Worm (Caenorhabditis elegans) whole organism, L4 larva: Measurements from ENCODE around the gene suex-2.
A peak's percentile ranks its signal among the peaks of the same experiment; 100 is the strongest.

Source experiments
- D1046.2 ChIP-seq: fragments of 200-800 bp; sonication (Bioruptor generic); IDR thresholded peaks from 2 replicates; pipeline ENCODE4 v1.3.6; 2022; ENCODE audit warnings: missing genetic modification characterization, missing compliant biosample characterization
- F44E2.7 ChIP-seq: fragments of 200-800 bp; sonication (Bioruptor generic); IDR thresholded peaks from 2 replicates; pipeline ENCODE4 v2.1.2; 2022; ENCODE audit warnings: missing genetic modification characterization, missing compliant biosample characterization
- F49E8.2 ChIP-seq: sonication (generic microtip); optimal IDR thresholded peaks from 2 replicates; lab custom pipeline; 2016; ENCODE audit warnings: missing compliant biosample characterization, mild to moderate bottlenecking, missing genetic modification characterization, borderline replicate concordance
- T26A8.4 ChIP-seq: fragments of 200-800 bp; sonication (Bioruptor generic); IDR thresholded peaks from 2 replicates; pipeline ENCODE4 v1.3.6; 2022; ENCODE audit warnings: missing genetic modification characterization, missing compliant biosample characterization
- Y48G9A.11 ChIP-seq: fragments of 200-800 bp; sonication (Bioruptor generic); IDR thresholded peaks from 2 replicates; pipeline ENCODE4 v1.3.6; 2022; ENCODE audit warnings: missing genetic modification reagents, missing genetic modification characterization, missing compliant biosample characterization
- Y5F2A.4 ChIP-seq: fragments of 200-800 bp; sonication (Bioruptor generic); optimal IDR thresholded peaks from 2 replicates; lab custom pipeline; 2018; ENCODE audit warnings: mild to moderate bottlenecking, missing genetic modification characterization, missing compliant biosample characterization
- Y75B8A.6 ChIP-seq: fragments of 200-800 bp; sonication (Bioruptor generic); IDR thresholded peaks from 2 replicates; pipeline ENCODE4 v1.3.6; 2022; ENCODE audit warnings: missing genetic modification reagents, missing genetic modification characterization, missing compliant biosample characterization
- aha-1 ChIP-seq: fragments of 150-350 bp; peaks from one replicate; lab custom pipeline; 2014; ENCODE audit warnings: missing biosample characterization, missing genetic modification characterization
- attf-4 ChIP-seq: sonication (generic microtip); optimal IDR thresholded peaks from 3 replicates; lab custom pipeline; 2017; ENCODE audit warnings: missing biosample characterization, missing genetic modification characterization
- ceh-20 ChIP-seq: fragments of 200-800 bp; sonication (Bioruptor generic); IDR thresholded peaks from 2 replicates; pipeline ENCODE4 v1.3.6; 2022; ENCODE audit warnings: missing genetic modification reagents, missing genetic modification characterization, missing compliant biosample characterization
- ceh-28 ChIP-seq: fragments of 150-350 bp; optimal IDR thresholded peaks from 2 replicates; lab custom pipeline; 2014; ENCODE audit warnings: missing biosample characterization, missing genetic modification reagents, missing genetic modification characterization
- ceh-32 ChIP-seq: sonication (generic microtip); optimal IDR thresholded peaks from 2 replicates; lab custom pipeline; 2016; ENCODE audit warnings: mild to moderate bottlenecking, missing genetic modification characterization, missing compliant biosample characterization; ENCODE audit not compliant: poor library complexity
- ceh-62 ChIP-seq: sonication (generic microtip); optimal IDR thresholded peaks from 2 replicates; lab custom pipeline; 2017; ENCODE audit warnings: missing biosample characterization, missing genetic modification characterization
- ceh-82 ChIP-seq: sonication (generic microtip); optimal IDR thresholded peaks from 2 replicates; lab custom pipeline; 2017; ENCODE audit warnings: missing biosample characterization, missing genetic modification characterization
- ces-1 ChIP-seq: fragments of 150-350 bp; sonication (generic microtip); optimal IDR thresholded peaks from 4 replicates; lab custom pipeline; 2014; ENCODE audit warnings: missing biosample characterization, missing genetic modification reagents, missing genetic modification characterization
- cey-2 ChIP-seq: sonication (generic microtip); optimal IDR thresholded peaks from 3 replicates; lab custom pipeline; 2017; ENCODE audit warnings: missing genetic modification characterization, mild to moderate bottlenecking, missing compliant biosample characterization, antibody characterized with exemption, borderline replicate concordance; ENCODE audit not compliant: insufficient read depth
- ctbp-1 ChIP-seq: fragments of 200-800 bp; sonication (Bioruptor generic); IDR thresholded peaks from 2 replicates; pipeline ENCODE4 v1.3.6; 2022; ENCODE audit warnings: missing genetic modification reagents, missing genetic modification characterization, missing compliant biosample characterization
- daf-16 ChIP-seq, 3 experiments: sonication (generic microtip); optimal IDR thresholded peaks; 2 replicates each; lab custom pipeline; 2016 to 2017; ENCODE audit warnings: missing genetic modification characterization in 3 of 3, missing genetic modification reagents in 3 of 3, mild to moderate bottlenecking in 2 of 3, missing compliant biosample characterization in 2 of 3, missing biosample characterization in 1 of 3, moderate library complexity in 1 of 3
- daf-19 ChIP-seq: fragments of 200-800 bp; sonication (Bioruptor generic); conservative IDR thresholded peaks from 2 replicates; pipeline ENCODE4 v1.3.6; 2022; ENCODE audit warnings: missing genetic modification characterization, missing compliant biosample characterization
- dmd-6 ChIP-seq: fragments of 200-800 bp; sonication (Bioruptor generic); IDR thresholded peaks from 2 replicates; pipeline ENCODE4 v1.3.6; 2022; ENCODE audit warnings: missing genetic modification reagents, missing genetic modification characterization, missing compliant biosample characterization
- dmd-9 ChIP-seq: fragments of 200-800 bp; sonication (Bioruptor generic); IDR thresholded peaks from 2 replicates; pipeline ENCODE4 v1.3.6; 2022; ENCODE audit warnings: missing genetic modification reagents, missing genetic modification characterization, missing compliant biosample characterization
- fkh-10 ChIP-seq: fragments of 150-350 bp; optimal IDR thresholded peaks from 2 replicates; lab custom pipeline; 2014; ENCODE audit warnings: missing biosample characterization, missing genetic modification reagents, missing genetic modification characterization
- fos-1 ChIP-seq: fragments of 150-350 bp; optimal IDR thresholded peaks from 2 replicates; lab custom pipeline; 2014; ENCODE audit warnings: missing biosample characterization, missing genetic modification characterization
- hlh-30 ChIP-seq: sonication (generic microtip); optimal IDR thresholded peaks from 2 replicates; lab custom pipeline; 2017; ENCODE audit warnings: antibody characterized with exemption, mild to moderate bottlenecking, missing genetic modification characterization, missing compliant biosample characterization; ENCODE audit not compliant: insufficient read depth
- lim-7 ChIP-seq: fragments of 200-800 bp; sonication (Bioruptor generic); IDR thresholded peaks from 2 replicates; pipeline ENCODE4 v1.3.6; 2022; ENCODE audit warnings: missing genetic modification characterization, missing compliant biosample characterization
- lin-13 ChIP-seq: fragments of 150-350 bp; optimal IDR thresholded peaks from 2 replicates; lab custom pipeline; 2014; ENCODE audit warnings: missing biosample characterization, missing genetic modification reagents, missing genetic modification characterization
- lin-39 ChIP-seq: fragments of 150-350 bp; optimal IDR thresholded peaks from 2 replicates; lab custom pipeline; 2014; ENCODE audit warnings: missing biosample characterization, missing genetic modification reagents, missing genetic modification characterization
- lir-3 ChIP-seq: sonication (generic microtip); optimal IDR thresholded peaks from 2 replicates; lab custom pipeline; 2016; ENCODE audit warnings: mild to moderate bottlenecking, missing genetic modification characterization, missing compliant biosample characterization
- lsy-2 ChIP-seq, 2 experiments: fragments of 150-350 bp in 1 of 2; sonication (generic microtip) in 1 of 2; optimal IDR thresholded peaks; 2 replicates each; lab custom pipeline; 2014 to 2017; ENCODE audit warnings: missing biosample characterization in 2 of 2, missing genetic modification characterization in 2 of 2
- mdl-1 ChIP-seq, 2 experiments: fragments of 150-350 bp in 1 of 2; sonication (generic microtip) in 1 of 2; optimal IDR thresholded peaks; 2 replicates each; lab custom pipeline; 2014 to 2017; ENCODE audit warnings: missing biosample characterization in 2 of 2, missing genetic modification characterization in 2 of 2
- mes-2 ChIP-seq: sonication (generic microtip); optimal IDR thresholded peaks from 2 replicates; lab custom pipeline; 2016; ENCODE audit warnings: missing genotype, mild to moderate bottlenecking, missing genetic modification characterization, missing compliant biosample characterization; ENCODE audit not compliant: poor library complexity, severe bottlenecking
- mxl-2 ChIP-seq: fragments of 200-800 bp; sonication (Bioruptor generic); conservative IDR thresholded peaks from 2 replicates; pipeline ENCODE4 v1.3.6; 2022; ENCODE audit warnings: missing genetic modification reagents, missing genetic modification characterization, missing compliant biosample characterization
- nhr-10 ChIP-seq: fragments of 150-350 bp; optimal IDR thresholded peaks from 2 replicates; lab custom pipeline; 2014; ENCODE audit warnings: missing biosample characterization, missing genetic modification characterization
- nhr-102 ChIP-seq: sonication (generic microtip); optimal IDR thresholded peaks from 2 replicates; lab custom pipeline; 2016; ENCODE audit warnings: mild to moderate bottlenecking, missing genetic modification characterization, moderate library complexity, missing compliant biosample characterization
- nhr-11 ChIP-seq: fragments of 150-350 bp; optimal IDR thresholded peaks from 2 replicates; lab custom pipeline; 2014; ENCODE audit warnings: missing biosample characterization, missing genetic modification characterization
- nhr-111 ChIP-seq: fragments of 200-800 bp; sonication (Bioruptor generic); optimal IDR thresholded peaks from 2 replicates; lab custom pipeline; 2018; ENCODE audit warnings: mild to moderate bottlenecking, missing genetic modification characterization, missing compliant biosample characterization
- nhr-237 ChIP-seq: sonication (generic microtip); optimal IDR thresholded peaks from 2 replicates; lab custom pipeline; 2017; ENCODE audit warnings: missing biosample characterization, missing genetic modification characterization
- nhr-28 ChIP-seq: fragments of 150-350 bp; optimal IDR thresholded peaks from 2 replicates; lab custom pipeline; 2014; ENCODE audit warnings: missing biosample characterization, missing genetic modification characterization
- nhr-41 ChIP-seq: fragments of 200-800 bp; sonication (Bioruptor generic); IDR thresholded peaks from 2 replicates; pipeline ENCODE4 v1.3.6; 2022; ENCODE audit warnings: missing genetic modification reagents, missing genetic modification characterization, missing compliant biosample characterization
- nhr-48 ChIP-seq: sonication (generic microtip); optimal IDR thresholded peaks from 2 replicates; lab custom pipeline; 2016; ENCODE audit warnings: mild to moderate bottlenecking, missing genetic modification characterization, missing compliant biosample characterization
- nhr-77 ChIP-seq: fragments of 150-350 bp; optimal IDR thresholded peaks from 2 replicates; lab custom pipeline; 2014; ENCODE audit warnings: missing biosample characterization, missing genetic modification characterization
- php-3 ChIP-seq: fragments of 200-800 bp; sonication (Bioruptor generic); IDR thresholded peaks from 2 replicates; pipeline ENCODE4 v1.3.6; 2022; ENCODE audit warnings: missing genetic modification reagents, missing genetic modification characterization, missing compliant biosample characterization
- pqm-1 ChIP-seq: sonication (generic microtip); optimal IDR thresholded peaks from 2 replicates; lab custom pipeline; 2017; ENCODE audit warnings: missing biosample characterization, missing genetic modification characterization
- snpc-4 ChIP-seq: fragments of 150-350 bp; optimal IDR thresholded peaks from 2 replicates; lab custom pipeline; 2014; ENCODE audit warnings: missing biosample characterization, missing genetic modification characterization
- spr-3 ChIP-seq: fragments of 200-800 bp; sonication (Bioruptor generic); optimal IDR thresholded peaks from 2 replicates; lab custom pipeline; 2018; ENCODE audit warnings: mild to moderate bottlenecking, missing genetic modification characterization, missing compliant biosample characterization
- unc-130 ChIP-seq: sonication (generic microtip); optimal IDR thresholded peaks from 2 replicates; lab custom pipeline; 2016; ENCODE audit warnings: missing genetic modification reagents, missing genetic modification characterization, missing compliant biosample characterization
- unc-39 ChIP-seq: sonication (generic microtip); optimal IDR thresholded peaks from 2 replicates; lab custom pipeline; 2017; ENCODE audit warnings: missing biosample characterization, missing genetic modification characterization
- zfp-2 ChIP-seq: sonication (generic microtip); optimal IDR thresholded peaks from 2 replicates; lab custom pipeline; 2016; ENCODE audit warnings: mild to moderate bottlenecking, missing genetic modification characterization, missing compliant biosample characterization
- zfp-3 ChIP-seq: fragments of 200-800 bp; sonication (Bioruptor generic); conservative IDR thresholded peaks from 2 replicates; pipeline ENCODE4 v1.3.6; 2022; ENCODE audit warnings: missing genetic modification reagents, missing genetic modification characterization, missing compliant biosample characterization
- zip-2 ChIP-seq: fragments of 150-350 bp; optimal IDR thresholded peaks from 2 replicates; lab custom pipeline; 2014; ENCODE audit warnings: missing biosample characterization, missing genetic modification characterization
- ztf-7 ChIP-seq: fragments of 150-350 bp; optimal IDR thresholded peaks from 2 replicates; lab custom pipeline; 2014; ENCODE audit warnings: missing biosample characterization, missing genetic modification characterization

suex-2 gene

DNA sequence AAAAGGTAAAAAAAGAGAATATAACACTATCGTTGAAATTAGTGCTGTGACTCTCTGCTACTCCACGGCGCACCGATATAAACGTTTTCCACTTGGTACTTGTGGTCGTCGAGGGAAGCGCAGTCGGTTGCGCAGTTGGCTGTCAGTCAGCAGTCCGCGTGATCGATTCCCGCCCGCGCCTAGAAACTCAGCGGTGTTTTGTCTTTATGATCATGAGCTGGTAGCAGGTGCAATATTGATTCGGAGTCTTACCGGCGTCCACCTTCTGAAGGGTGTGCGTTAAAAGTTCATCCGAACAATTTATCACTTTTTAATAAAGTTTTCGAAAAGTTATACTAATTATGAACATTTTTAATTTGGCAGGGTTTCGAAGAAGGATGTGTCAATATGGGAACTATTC, 41.0 kb upstream of the suex-2 start (continued):
- no peak for TF ChIP-seq ceh-32 (tag; lab: Kevin White, UChicago)
- peak; percentile 89 for TF ChIP-seq zfp-3 (GFP tag; lab: Robert Waterston, UW)
- peak; percentile 64 for TF ChIP-seq zfp-2 (tag; lab: Kevin White, UChicago)
- TF ChIP-seq Y75B8A.6 (GFP tag; lab: Robert Waterston, UW), result 0 out of 2 replicates have a peak, but pooled peaks have one; percentile 66
- TF ChIP-seq zip-2 (tag; lab: Kevin White, UChicago), result peak; percentile 37
- peak in 1 of 2 experiments; percentile 6 for TF ChIP-seq mdl-1 (tag; optimal IDR thresholded peaks at IDR 0.05; lab: Kevin White, UChicago)
- TF ChIP-seq ceh-28 (tag; lab: Kevin White, UChicago), result peak; percentile 42
- no peak for TF ChIP-seq lsy-2 (tag; optimal IDR thresholded peaks at IDR 0.05; lab: Kevin White, UChicago)
- TF ChIP-seq dmd-9 (GFP tag; lab: Robert Waterston, UW), result peak; percentile 66
- TF ChIP-seq T26A8.4 (GFP tag; lab: Robert Waterston, UW), result peak; percentile 91
- peak; percentile 83 for TF ChIP-seq spr-3 (GFP tag; lab: Kevin White, UChicago)
- TF ChIP-seq dmd-6 (GFP tag; lab: Robert Waterston, UW), result peak; percentile 69
- TF ChIP-seq F49E8.2 (tag; lab: Kevin White, UChicago), result peak; percentile 70
- no peak for TF ChIP-seq ces-1
- no peak for TF ChIP-seq ceh-82 (tag; lab: Kevin White, UChicago)
- no peak for TF ChIP-seq attf-4
- TF ChIP-seq F44E2.7, result peak; percentile 95
- peak; percentile 77 for TF ChIP-seq nhr-48 (tag; lab: Kevin White, UChicago)
- TF ChIP-seq nhr-28 (tag; lab: Kevin White, UChicago), result peak; percentile 26
- no peak for TF ChIP-seq lin-39 (tag; lab: Kevin White, UChicago)
- 0 out of 2 replicates have a peak, but pooled peaks have one; percentile 9 for TF ChIP-seq daf-19 (GFP tag; lab: Robert Waterston, UW)
- TF ChIP-seq aha-1 (tag; lab: Kevin White, UChicago), result peak; percentile 93
- TF ChIP-seq cey-2, result peak; percentile 60
- TF ChIP-seq daf-16 (GFP tag; optimal IDR thresholded peaks at IDR 0.05; lab: Kevin White, UChicago), result peak; percentile 85 to 93
- TF ChIP-seq daf-16 (tag; optimal IDR thresholded peaks at IDR 0.05; lab: Kevin White, UChicago), result peak; percentile 75
- peak; percentile 16 for TF ChIP-seq nhr-11 (tag; lab: Kevin White, UChicago)
- peak; percentile 87 for TF ChIP-seq nhr-102 (tag; lab: Kevin White, UChicago)
- TF ChIP-seq ceh-20, result peak; percentile 84
- TF ChIP-seq D1046.2 (GFP tag; lab: Robert Waterston, UW), result no peak
- peak; percentile 72 for TF ChIP-seq mxl-2
- peak; percentile 66 for TF ChIP-seq lir-3 (tag; lab: Kevin White, UChicago)
- peak; percentile 26 for TF ChIP-seq nhr-77
- no peak for TF ChIP-seq nhr-237 (tag; lab: Kevin White, UChicago)
- no peak for TF ChIP-seq fos-1 (tag; lab: Kevin White, UChicago)
- TF ChIP-seq pqm-1 (tag; lab: Kevin White, UChicago), result peak; percentile 25
- no peak for TF ChIP-seq ceh-62 (tag; lab: Kevin White, UChicago)
- peak; percentile 88 for TF ChIP-seq php-3 (GFP tag; lab: Robert Waterston, UW)
- peak; percentile 92 for TF ChIP-seq nhr-111 (GFP tag; lab: Kevin White, UChicago)
- peak; percentile 97 for TF ChIP-seq hlh-30
- TF ChIP-seq snpc-4 (tag; lab: Kevin White, UChicago), result no peak
- TF ChIP-seq unc-39 (tag; lab: Kevin White, UChicago), result no peak
- peak; percentile 89 for TF ChIP-seq ztf-7
- TF ChIP-seq nhr-10 (tag; lab: Kevin White, UChicago), result no peak
- peak; percentile 84 for TF ChIP-seq Y48G9A.11 (GFP tag; lab: Robert Waterston, UW)
- TF ChIP-seq nhr-41 (GFP tag; lab: Robert Waterston, UW), result peak; percentile 87
- TF ChIP-seq lim-7, result peak; percentile 98
- TF ChIP-seq lin-13 (GFP tag; lab: Kevin White, UChicago), result peak; percentile 74
- peak; percentile 87 for TF ChIP-seq unc-130 (GFP tag; lab: Kevin White, UChicago)
- TF ChIP-seq ctbp-1 (GFP tag; lab: Robert Waterston, UW), result peak; percentile 89
- peak; percentile 89 for TF ChIP-seq mes-2
- TF ChIP-seq Y5F2A.4 (GFP tag; lab: Kevin White, UChicago), result peak; percentile 83
- TF ChIP-seq fkh-10 (GFP tag; lab: Kevin White, UChicago), result no peak
